Fruit fly (Drosophila melanogaster): Measurements from ENCODE around the gene PTPMT1.

Gene PTPMT1

dm6 chr3R:23721936-23722335, 36.2 kb upstream of the PTPMT1 start (continued):
- TF ChIP-seq exex (tag; optimal IDR thresholded peaks at IDR 0.05) (peak; percentile 41), az2 (GFP tag; optimal IDR thresholded peaks at IDR 0.05) (peak; percentile 18), CG17829 (tag; optimal IDR thresholded peaks at IDR 0.05) (peak; percentile 63), CG17912 (GFP tag; optimal IDR thresholded peaks at IDR 0.05) (peak; percentile 55), CG1832 (GFP tag; optimal IDR thresholded peaks at IDR 0.05) (no peak), CG9932 (GFP tag; IDR thresholded peaks at IDR 0.05) (peak; percentile 50), CG30020 (tag; optimal IDR thresholded peaks at IDR 0.05) (no peak), ind (GFP tag; optimal IDR thresholded peaks at IDR 0.05) (peak; percentile 21), sens (GFP tag) (no peak), CG1603 (tag; optimal IDR thresholded peaks at IDR 0.05) (peak; percentile 47), CG5245 (GFP tag; optimal IDR thresholded peaks at IDR 0.05) (peak; percentile 36), CG2116 (GFP tag; optimal IDR thresholded peaks at IDR 0.05) (peak; percentile 24), CG16863 (GFP tag; optimal IDR thresholded peaks at IDR 0.05) (no peak), Fer3 (tag; optimal IDR thresholded peaks at IDR 0.05) (peak; percentile 27), CG2712 (tag; optimal IDR thresholded peaks at IDR 0.05) (peak; percentile 53), Hmr (GFP tag; optimal IDR thresholded peaks at IDR 0.05) (peak; percentile 76), Oaz (GFP tag; IDR thresholded peaks at IDR 0.05) (no peak), CG15696 (tag; optimal IDR thresholded peaks at IDR 0.05) (peak; percentile 64), B-H2 (GFP tag; optimal IDR thresholded peaks at IDR 0.05) (peak; percentile 72), Rfx (GFP tag; IDR thresholded peaks at IDR 0.05) (peak; percentile 62), Asciz (GFP tag; optimal IDR thresholded peaks at IDR 0.05) (peak; percentile 2), ranshi (GFP tag; IDR thresholded peaks at IDR 0.05) (no peak), CG7556 (GFP tag; optimal IDR thresholded peaks at IDR 0.05) (no peak), CG42726 (GFP tag; IDR thresholded peaks at IDR 0.05; ENCODE audit: partially characterized antibody) (no peak), CG12744 (GFP tag; optimal IDR thresholded peaks at IDR 0.05) (no peak), CG2889 (GFP tag; IDR thresholded peaks at IDR 0.05) (no peak), Bdp1 (GFP tag; optimal IDR thresholded peaks at IDR 0.05) (no peak), Abd-B (GFP tag; optimal IDR thresholded peaks at IDR 0.05) (peak; percentile 78), eve (GFP tag; optimal IDR thresholded peaks at IDR 0.05) (peak in 1 of 2 experiments; percentile 31), pros (GFP tag; optimal IDR thresholded peaks at IDR 0.05) (peak; percentile 80), CG15269 (tag; optimal IDR thresholded peaks at IDR 0.05) (peak; percentile 43), CG14014 (GFP tag; IDR thresholded peaks at IDR 0.05) (no peak), CG31441 (GFP tag; IDR thresholded peaks at IDR 0.05) (0 out of 2 replicates have a peak, but pooled peaks have one; percentile 13), CG30431 (GFP tag; optimal IDR thresholded peaks at IDR 0.05) (no peak), pzg (GFP tag; optimal IDR thresholded peaks at IDR 0.05) (peak; percentile 20), CG2120 (GFP tag; optimal IDR thresholded peaks at IDR 0.05) (peak; percentile 43), ash1 (GFP tag; optimal IDR thresholded peaks at IDR 0.05) (no peak), ato (GFP tag; IDR thresholded peaks at IDR 0.05; ENCODE audit: partially characterized antibody) (no peak), Nf-YC (tag; optimal IDR thresholded peaks at IDR 0.05) (peak; percentile 54), abd-A (tag; optimal IDR thresholded peaks at IDR 0.05) (peak; percentile 63), grau (tag; optimal IDR thresholded peaks at IDR 0.05) (peak; percentile 56), CG4360 (GFP tag; IDR thresholded peaks at IDR 0.05) (no peak)
